Fruit fly (Drosophila melanogaster): ENCODE data around the gene PSMG1.

The PSMG1 gene

dm6 chr3R:5746646-5747045 lies 47.5 kb downstream of the PSMG1 start (continued):
- TF ChIP-seq CG6791 (GFP tag; IDR thresholded peaks at IDR 0.05; ENCODE audit: partially characterized antibody), result no peak
- no peak for TF ChIP-seq chm (GFP tag; IDR thresholded peaks at IDR 0.05)
- TF ChIP-seq salm (tag; optimal IDR thresholded peaks at IDR 0.05), result no peak
- TF ChIP-seq CG1603 (tag; optimal IDR thresholded peaks at IDR 0.05), result no peak
- no peak for TF ChIP-seq CrebB (tag; optimal IDR thresholded peaks at IDR 0.05)
- TF ChIP-seq jing (GFP tag; optimal IDR thresholded peaks at IDR 0.05), result no peak
- TF ChIP-seq CG2129 (GFP tag; IDR thresholded peaks at IDR 0.05; ENCODE audit: partially characterized antibody), result no peak
- no peak for TF ChIP-seq ac (GFP tag; optimal IDR thresholded peaks at IDR 0.05)
- TF ChIP-seq CG12155 (GFP tag; optimal IDR thresholded peaks at IDR 0.05), result no peak
- TF ChIP-seq Side (GFP tag; optimal IDR thresholded peaks at IDR 0.05), result no peak
- no peak for TF ChIP-seq br (optimal IDR thresholded peaks at IDR 0.05)
- TF ChIP-seq btn (GFP tag; optimal IDR thresholded peaks at IDR 0.05), result no peak
- TF ChIP-seq tgo (GFP tag; IDR thresholded peaks at IDR 0.05), result no peak
- no peak for TF ChIP-seq pzg (GFP tag; optimal IDR thresholded peaks at IDR 0.05)
- TF ChIP-seq Ptx1 (GFP tag; IDR thresholded peaks at IDR 0.05), result no peak
- no peak for TF ChIP-seq CG8359 (GFP tag; optimal IDR thresholded peaks at IDR 0.05; ENCODE audit: borderline replicate concordance)
- TF ChIP-seq zfh1 (GFP tag; IDR thresholded peaks at IDR 0.05), result no peak
- no peak for TF ChIP-seq ci (GFP tag; IDR thresholded peaks at IDR 0.05)
- TF ChIP-seq Bdp1 (GFP tag; optimal IDR thresholded peaks at IDR 0.05), result no peak
- no peak for TF ChIP-seq Atf-2 (GFP tag; optimal IDR thresholded peaks at IDR 0.05)
- no peak for TF ChIP-seq CG18619 (GFP tag; optimal IDR thresholded peaks at IDR 0.05)
- no peak for TF ChIP-seq gcm (GFP tag; optimal IDR thresholded peaks at IDR 0.05)
- TF ChIP-seq lola (GFP tag; optimal IDR thresholded peaks at IDR 0.05), result no peak
- no peak for TF ChIP-seq CG8281 (tag; optimal IDR thresholded peaks at IDR 0.05)
- TF ChIP-seq CG8478 (optimal IDR thresholded peaks at IDR 0.05), result no peak
- TF ChIP-seq ato (GFP tag; IDR thresholded peaks at IDR 0.05; ENCODE audit: partially characterized antibody), result no peak
- peak; percentile 8 for TF ChIP-seq unpg (GFP tag; optimal IDR thresholded peaks at IDR 0.05)
- no peak for TF ChIP-seq CG3065 (GFP tag; optimal IDR thresholded peaks at IDR 0.05)
- peak; percentile 42 for TF ChIP-seq Dek (tag; optimal IDR thresholded peaks at IDR 0.05)
- no peak for TF ChIP-seq CG31224 (GFP tag; IDR thresholded peaks at IDR 0.05)
- no peak for TF ChIP-seq HLHmδ (GFP tag; optimal IDR thresholded peaks at IDR 0.05)
- no peak for TF ChIP-seq Ravus (GFP tag; IDR thresholded peaks at IDR 0.05)
- no peak for TF ChIP-seq CG1792 (GFP tag; optimal IDR thresholded peaks at IDR 0.05)
- peak; percentile 66 for TF ChIP-seq CG13296 (GFP tag; optimal IDR thresholded peaks at IDR 0.05)
- TF ChIP-seq CG1529 (GFP tag; optimal IDR thresholded peaks at IDR 0.05), result peak; percentile 25
- peak; percentile 7 for TF ChIP-seq CG12744 (GFP tag; optimal IDR thresholded peaks at IDR 0.05)
- no peak for TF ChIP-seq CG8765 (GFP tag; IDR thresholded peaks at IDR 0.05)
- no peak for TF ChIP-seq CG17829 (tag; optimal IDR thresholded peaks at IDR 0.05)
- peak; percentile 5 for TF ChIP-seq pfk (GFP tag; optimal IDR thresholded peaks at IDR 0.05)
- TF ChIP-seq stwl (tag; optimal IDR thresholded peaks at IDR 0.05), result no peak
- TF ChIP-seq cg (GFP tag; optimal IDR thresholded peaks at IDR 0.05), result no peak
- no peak for TF ChIP-seq her (GFP tag; optimal IDR thresholded peaks at IDR 0.05)
- no peak for TF ChIP-seq Adf1 (GFP tag; IDR thresholded peaks at IDR 0.05)
- TF ChIP-seq CG15601 (tag; optimal IDR thresholded peaks at IDR 0.05), result peak; percentile 53
- no peak for TF ChIP-seq dan (GFP tag; IDR thresholded peaks at IDR 0.05)
- no peak for TF ChIP-seq Antp (GFP tag; optimal IDR thresholded peaks at IDR 0.05)
- no peak for TF ChIP-seq CG10462 (GFP tag; optimal IDR thresholded peaks at IDR 0.05)
- peak; percentile 63 for TF ChIP-seq CG15514 (GFP tag; optimal IDR thresholded peaks at IDR 0.05)
- no peak for TF ChIP-seq croc (GFP tag; conservative IDR thresholded peaks at IDR 0.05)
- no peak for TF ChIP-seq grau (tag; optimal IDR thresholded peaks at IDR 0.05)
- TF ChIP-seq CG1233 (GFP tag; optimal IDR thresholded peaks at IDR 0.05), result no peak
- TF ChIP-seq CG6683 (GFP tag; optimal IDR thresholded peaks at IDR 0.05), result peak; percentile 13

All from whole organism, embryonic.